Worm (Caenorhabditis elegans) whole organism, midembryonic: ENCODE measurements around the gene hsp-16.41.

Source experiments
- flt-1 ChIP-seq: fragments of 200-800 bp; sonication (Bioruptor generic); IDR thresholded peaks from 2 replicates; pipeline ENCODE4 v1.3.6; 2022; ENCODE audit warnings: missing genetic modification characterization, missing compliant biosample characterization
- ref-1 ChIP-seq: fragments of 200-800 bp; sonication (Bioruptor generic); conservative IDR thresholded peaks from 2 replicates; pipeline ENCODE4 v1.3.6; 2022; ENCODE audit warnings: missing genetic modification reagents, missing genetic modification characterization, missing compliant biosample characterization
- ztf-23 ChIP-seq: fragments of 200-800 bp; sonication (Bioruptor generic); IDR thresholded peaks from 2 replicates; pipeline ENCODE4 v1.3.6; 2022; ENCODE audit warnings: missing genetic modification reagents, missing genetic modification characterization, missing compliant biosample characterization

DNA sequence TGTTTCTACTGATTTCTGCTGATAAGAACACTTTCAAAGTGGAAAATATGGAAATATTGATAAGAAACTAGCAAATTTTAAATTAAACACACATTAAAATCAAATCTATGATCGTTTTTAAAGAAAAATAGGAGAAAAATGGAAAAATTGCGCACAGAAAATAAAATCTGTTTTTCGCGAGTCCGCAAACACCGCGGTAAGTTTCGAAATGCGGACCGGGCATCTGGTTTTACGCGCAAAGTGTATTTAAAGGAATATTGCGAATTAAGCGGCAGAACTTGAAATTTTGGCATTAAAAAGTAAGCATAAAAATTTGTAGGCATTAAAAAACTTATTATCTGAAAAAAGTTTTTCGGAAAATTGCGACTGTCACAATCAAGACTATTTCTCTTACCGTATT lies 31.9 kb upstream of the hsp-16.41 start:
- TF ChIP-seq flt-1, result no peak
- no peak for TF ChIP-seq ref-1 (GFP tag; lab: Robert Waterston, UW)
- no peak for TF ChIP-seq ztf-23 (GFP tag; lab: Robert Waterston, UW)
